Fruit fly (Drosophila melanogaster) S2 (cell line): Measurements from ENCODE around the gene CG15747.

Experiments
- CG8478 ChIP-seq: fragments of >200 bp; optimal IDR thresholded peaks from 2 replicates; lab custom pipeline; 2018
- CTCF ChIP-seq, 2 experiments: fragments of >200 bp; optimal IDR thresholded peaks; 2 replicates each; lab custom pipeline; 2018

DNA sequence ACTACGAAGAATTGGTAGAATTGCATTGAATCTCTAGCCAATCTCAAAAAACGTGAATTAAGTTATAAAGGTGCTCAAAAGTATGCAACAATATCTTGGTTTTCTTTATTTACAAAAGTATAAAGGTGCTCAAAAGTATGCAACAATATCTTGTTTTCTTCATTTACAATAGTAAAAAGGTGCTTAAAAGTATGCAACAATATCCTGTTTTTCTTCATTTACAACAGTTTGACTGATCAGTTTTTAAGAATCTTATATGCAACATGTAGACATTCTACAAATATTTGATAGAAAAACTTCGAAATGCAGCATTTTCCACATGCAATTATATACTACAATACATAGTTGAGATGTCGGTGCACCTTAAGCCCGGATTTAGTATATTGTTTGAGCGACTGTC is 8.9 kb downstream of the CG15747 start:
- no peak for TF ChIP-seq CG8478
- TF ChIP-seq CTCF (optimal IDR thresholded peaks at IDR 0.05; lab: Kevin White, UChicago): no peak
